Fruit fly (Drosophila melanogaster): ENCODE measurements around the gene CG31495.

DNA sequence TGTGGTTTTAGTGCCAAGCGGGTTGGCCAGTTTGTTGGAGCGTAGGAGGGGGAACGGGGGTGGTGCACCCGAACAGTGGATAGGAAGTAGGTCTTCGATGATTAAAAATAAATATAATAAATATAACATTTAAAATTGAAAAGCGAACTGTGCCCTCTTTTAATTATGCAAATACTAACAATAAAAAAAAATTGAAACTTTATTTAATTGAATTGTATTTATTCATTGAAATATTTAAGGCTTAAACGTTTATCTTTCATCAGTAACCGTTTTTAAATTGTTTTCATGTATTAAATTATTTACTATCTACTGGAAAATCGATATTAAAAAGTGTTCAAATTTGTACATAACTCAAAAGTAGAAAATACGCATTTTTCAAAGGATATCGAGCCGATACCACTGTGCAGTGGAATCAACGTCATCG lies 35.7 kb upstream of the CG31495 start:
- TF ChIP-seq Sin3A (optimal IDR thresholded peaks at IDR 0.05), result no peak
- no peak for TF ChIP-seq insv (optimal IDR thresholded peaks at IDR 0.05)
- no peak for TF ChIP-seq Myc (optimal IDR thresholded peaks at IDR 0.05)
- no peak for TF ChIP-seq psq (optimal IDR thresholded peaks at IDR 0.05)
- no peak for TF ChIP-seq h (optimal IDR thresholded peaks at IDR 0.05)
